Worm (Caenorhabditis elegans) whole organism, L3 larva: Measurements from ENCODE around the gene oac-24.
A peak's percentile ranks its signal among the peaks of the same experiment; 100 is the strongest.

Experiments
- R02D3.7 ChIP-seq: fragments of 150-350 bp; optimal IDR thresholded peaks from 2 replicates; lab custom pipeline; 2014; ENCODE audit warnings: missing biosample characterization, missing genetic modification characterization
- ZK546.5 ChIP-seq: sonication (generic microtip); optimal IDR thresholded peaks from 2 replicates; lab custom pipeline; 2017; ENCODE audit warnings: missing biosample characterization, missing genetic modification characterization
- aly-2 ChIP-seq: fragments of 150-350 bp; optimal IDR thresholded peaks from 2 replicates; lab custom pipeline; 2014; ENCODE audit warnings: missing biosample characterization, missing genetic modification characterization
- ama-1 ChIP-seq: fragments of 150-350 bp; optimal IDR thresholded peaks from 2 replicates; lab custom pipeline; 2018
- ceh-16 ChIP-seq: sonication (generic microtip); optimal IDR thresholded peaks from 2 replicates; lab custom pipeline; 2017; ENCODE audit warnings: missing biosample characterization, missing genetic modification characterization
- ceh-28 ChIP-seq: fragments of 150-350 bp; optimal IDR thresholded peaks from 2 replicates; lab custom pipeline; 2014; ENCODE audit warnings: missing biosample characterization, missing genetic modification reagents, missing genetic modification characterization
- ceh-9 ChIP-seq: sonication (generic microtip); optimal IDR thresholded peaks from 2 replicates; lab custom pipeline; 2018; ENCODE audit warnings: missing biosample characterization, missing genetic modification characterization
- daf-12 ChIP-seq: fragments of 150-350 bp; optimal IDR thresholded peaks from 2 replicates; lab custom pipeline; 2014; ENCODE audit warnings: missing biosample characterization, missing genetic modification reagents, missing genetic modification characterization
- egl-27 ChIP-seq: sonication (generic microtip); optimal IDR thresholded peaks from 4 replicates; lab custom pipeline; 2017; ENCODE audit warnings: missing biosample characterization, missing genetic modification reagents, missing genetic modification characterization
- elt-1 ChIP-seq: fragments of 150-350 bp; optimal IDR thresholded peaks from 2 replicates; lab custom pipeline; 2014; ENCODE audit warnings: missing biosample characterization, missing genetic modification characterization
- elt-2 ChIP-seq: sonication (generic microtip); optimal IDR thresholded peaks from 2 replicates; lab custom pipeline; 2016; ENCODE audit warnings: missing genetic modification reagents, mild to moderate bottlenecking, missing genetic modification characterization, missing compliant biosample characterization
- eor-1 ChIP-seq, 2 experiments: fragments of 150-350 bp; optimal IDR thresholded peaks; 2 replicates each; lab custom pipeline; 2014 to 2018; ENCODE audit warnings: missing biosample characterization in 2 of 2, missing genetic modification characterization in 2 of 2
- fkh-10 ChIP-seq: sonication (generic microtip); optimal IDR thresholded peaks from 2 replicates; lab custom pipeline; 2017; ENCODE audit warnings: missing biosample characterization, missing genetic modification reagents, missing genetic modification characterization
- fkh-2 ChIP-seq: fragments of 150-350 bp; optimal IDR thresholded peaks from 2 replicates; lab custom pipeline; 2014; ENCODE audit warnings: missing biosample characterization, missing genetic modification reagents, missing genetic modification characterization
- fos-1 ChIP-seq: fragments of 150-350 bp; optimal IDR thresholded peaks from 2 replicates; lab custom pipeline; 2014; ENCODE audit warnings: missing biosample characterization, missing genetic modification characterization
- hmg-11 ChIP-seq: sonication (generic microtip); optimal IDR thresholded peaks from 2 replicates; lab custom pipeline; 2016; ENCODE audit warnings: missing genetic modification characterization, missing compliant biosample characterization
- jun-1 ChIP-seq: fragments of 150-350 bp; optimal IDR thresholded peaks from 2 replicates; lab custom pipeline; 2014; ENCODE audit warnings: missing biosample characterization, missing genetic modification reagents, missing genetic modification characterization
- lin-39 ChIP-seq: fragments of 150-350 bp; optimal IDR thresholded peaks from 2 replicates; lab custom pipeline; 2018; ENCODE audit warnings: missing biosample characterization, missing genetic modification reagents, missing genetic modification characterization
- lsy-12 ChIP-seq: sonication (generic microtip); optimal IDR thresholded peaks from 2 replicates; lab custom pipeline; 2016; ENCODE audit warnings: mild to moderate bottlenecking, missing genetic modification characterization, missing compliant biosample characterization
- mml-1 ChIP-seq: fragments of 150-350 bp; sonication (generic microtip); optimal IDR thresholded peaks from 3 replicates; lab custom pipeline; 2014; ENCODE audit warnings: missing biosample characterization, missing genetic modification characterization
- nfya-1 ChIP-seq: sonication (generic microtip); optimal IDR thresholded peaks from 2 replicates; lab custom pipeline; 2017; ENCODE audit warnings: missing genetic modification characterization, mild to moderate bottlenecking, missing compliant biosample characterization, antibody characterized with exemption, moderate library complexity; ENCODE audit not compliant: insufficient read depth
- nhr-11 ChIP-seq: fragments of 150-350 bp; optimal IDR thresholded peaks from 2 replicates; lab custom pipeline; 2014; ENCODE audit warnings: missing biosample characterization, missing genetic modification characterization
- nhr-23 ChIP-seq: fragments of 150-350 bp; optimal IDR thresholded peaks from 2 replicates; lab custom pipeline; 2014; ENCODE audit warnings: missing biosample characterization, missing genetic modification reagents, missing genetic modification characterization
- nhr-28 ChIP-seq: fragments of 150-350 bp; optimal IDR thresholded peaks from 2 replicates; lab custom pipeline; 2014; ENCODE audit warnings: missing biosample characterization, missing genetic modification characterization
- nhr-43 ChIP-seq: sonication (generic microtip); optimal IDR thresholded peaks from 2 replicates; lab custom pipeline; 2016; ENCODE audit warnings: mild to moderate bottlenecking, missing genetic modification characterization, missing compliant biosample characterization; ENCODE audit not compliant: poor library complexity, severe bottlenecking
- nhr-76 ChIP-seq: fragments of 150-350 bp; sonication (generic microtip); optimal IDR thresholded peaks from 5 replicates; lab custom pipeline; 2014; ENCODE audit warnings: missing biosample characterization, missing genetic modification characterization
- nhr-77 ChIP-seq: fragments of 150-350 bp; optimal IDR thresholded peaks from 2 replicates; lab custom pipeline; 2014; ENCODE audit warnings: missing biosample characterization, missing genetic modification characterization
- pha-4 ChIP-seq: fragments of 150-350 bp; optimal IDR thresholded peaks from 2 replicates; lab custom pipeline; 2014; ENCODE audit warnings: missing biosample characterization, missing genetic modification reagents, missing genetic modification characterization
- pqm-1 ChIP-seq: fragments of 150-350 bp; optimal IDR thresholded peaks from 2 replicates; lab custom pipeline; 2017; ENCODE audit warnings: missing biosample characterization, missing genetic modification characterization, inconsistent platforms
- unc-39 ChIP-seq: sonication (generic microtip); optimal IDR thresholded peaks from 4 replicates; lab custom pipeline; 2017; ENCODE audit warnings: missing biosample characterization, missing genetic modification characterization
- ztf-11 ChIP-seq: fragments of 150-350 bp; optimal IDR thresholded peaks from 2 replicates; lab custom pipeline; 2014; ENCODE audit warnings: missing biosample characterization, missing genetic modification characterization
- ztf-4 ChIP-seq: fragments of 150-350 bp; optimal IDR thresholded peaks from 2 replicates; lab custom pipeline; 2014; ENCODE audit warnings: missing biosample characterization, missing genetic modification characterization

The oac-24 gene

ce11 chrV:4720884-4721464 lies 10.4 kb downstream of the oac-24 start:
- TF ChIP-seq ceh-9 (no peak), pqm-1 (tag; lab: Kevin White, UChicago) (peak; percentile 86), jun-1 (no peak), fos-1 (no peak), R02D3.7 (tag; lab: Kevin White, UChicago) (no peak), elt-2 (tag; lab: Kevin White, UChicago) (peak; percentile 83), pha-4 (tag; lab: Kevin White, UChicago) (peak; percentile 16)

DNA sequence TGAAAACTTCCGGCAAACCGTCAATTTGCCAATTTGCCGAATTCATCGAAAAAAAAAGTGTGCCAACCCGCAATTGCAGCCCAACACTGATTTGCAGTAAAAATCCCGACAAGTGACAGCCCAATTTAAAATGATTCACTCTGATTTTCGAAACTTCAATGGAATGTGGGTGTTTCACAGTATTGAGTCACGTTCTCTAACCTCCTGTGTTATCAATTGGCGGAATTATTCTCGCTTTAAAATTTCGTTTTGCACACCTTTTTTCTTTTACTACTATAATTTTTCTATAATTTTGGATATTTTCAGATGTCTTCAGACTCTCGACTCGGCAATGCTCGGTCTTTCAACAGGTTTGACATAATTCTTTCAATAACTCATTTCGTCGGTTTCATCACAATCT lies 11.8 kb downstream of the oac-24 start, which contains the start of gene F39G3.5:
Gene F39G3.5, plus strand, starts transcription at position 301 of the 400 bp plus-strand sequence.
- TF ChIP-seq nhr-77 = no peak
- no peak for TF ChIP-seq fkh-10 (GFP tag; lab: Kevin White, UChicago)
- TF ChIP-seq ama-1 (lab: Kevin White, UChicago) = no peak
- TF ChIP-seq pha-4 (tag; lab: Kevin White, UChicago) = no peak
- TF ChIP-seq egl-27 (tag; lab: Kevin White, UChicago) = no peak
- TF ChIP-seq ztf-11 (tag; lab: Kevin White, UChicago) = no peak
- no peak for TF ChIP-seq nhr-23 (tag; lab: Kevin White, UChicago)
- TF ChIP-seq nhr-43 = no peak
- TF ChIP-seq nhr-76 (tag; lab: Kevin White, UChicago) = no peak
- TF ChIP-seq mml-1 = no peak
- TF ChIP-seq unc-39 (tag; lab: Kevin White, UChicago) = no peak
- no peak for TF ChIP-seq elt-1 (tag; lab: Kevin White, UChicago)
- TF ChIP-seq ZK546.5 (tag; lab: Kevin White, UChicago) = no peak
- no peak for TF ChIP-seq nhr-11 (tag; lab: Kevin White, UChicago)
- TF ChIP-seq R02D3.7 (tag; lab: Kevin White, UChicago) = no peak
- TF ChIP-seq ceh-28 = no peak
- TF ChIP-seq ztf-4 (tag; lab: Kevin White, UChicago) = no peak
- TF ChIP-seq, all 47 proteins: peak for 0

DNA sequence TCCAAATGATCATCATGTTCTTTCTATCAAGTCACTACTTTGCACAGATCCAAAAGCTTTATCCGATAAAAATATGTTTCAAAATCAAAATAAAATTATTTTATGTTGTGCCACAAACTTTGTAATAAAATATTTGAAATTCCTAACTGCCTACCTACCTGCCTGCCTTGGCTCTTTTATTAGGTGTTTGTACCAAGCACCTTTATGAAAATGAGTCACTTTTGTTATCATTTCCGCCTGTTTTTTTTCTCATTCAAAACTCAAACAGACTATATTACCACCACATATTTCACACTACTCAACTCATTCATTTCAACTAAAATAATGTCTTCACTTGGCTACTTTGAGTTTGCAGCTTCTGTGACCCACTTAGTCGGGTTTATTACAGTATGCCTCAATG lies 13.9 kb downstream of the oac-24 start, which contains the start of gene F39G3.4:
Gene F39G3.4, plus strand, starts transcription at position 301 of the 400 bp plus-strand sequence.
- no peak for TF ChIP-seq nhr-28 (tag; lab: Kevin White, UChicago)
- no peak for TF ChIP-seq ztf-4 (tag; lab: Kevin White, UChicago)
- TF ChIP-seq nhr-11 (tag; lab: Kevin White, UChicago) = no peak
- no peak for TF ChIP-seq ZK546.5 (tag; lab: Kevin White, UChicago)
- TF ChIP-seq, all 47 proteins: peak for 0

- TF ChIP-seq lsy-12 (tag; lab: Kevin White, UChicago) (no peak), ceh-9 (no peak), aly-2 (tag; lab: Kevin White, UChicago) (no peak), daf-12 (tag; lab: Kevin White, UChicago) (no peak), eor-1 (tag; optimal IDR thresholded peaks at IDR 0.05; lab: Kevin White, UChicago) (no peak), elt-2 (tag; lab: Kevin White, UChicago) (no peak), elt-1 (tag; lab: Kevin White, UChicago) (no peak), R02D3.7 (tag; lab: Kevin White, UChicago) (no peak), nfya-1 (peak; percentile 27), egl-27 (tag; lab: Kevin White, UChicago) (no peak), ztf-11 (tag; lab: Kevin White, UChicago) (no peak), lin-39 (tag; lab: Kevin White, UChicago) (peak; percentile 36), hmg-11 (tag; lab: Kevin White, UChicago) (no peak), nhr-77 (no peak), ceh-16 (tag; lab: Kevin White, UChicago) (no peak), fkh-2 (tag; lab: Kevin White, UChicago) (no peak)
- TF ChIP-seq, all 47 proteins: peak for 2
Observed at ce11 chrV:4730075-4730474, 19.5 kb downstream of the oac-24 start, which contains the start of gene tig-2. tig-2 (minus strand) TSS chrV:4730161.
